Worm (Caenorhabditis elegans): ENCODE measurements around the gene pie-1.

pie-1 gene

ce11 chrIII:12456801-12457647 lies 30.3 kb downstream of the pie-1 start, which contains the start of the genes scav-3 and Y49E10.21:
scav-3 (minus strand) TSS chrIII:12456850.
Y49E10.21 (plus strand) TSS chrIII:12457597.
- no peak for TF ChIP-seq unc-62 (GFP tag; optimal IDR thresholded peaks at IDR 0.05)

- no peak for TF ChIP-seq unc-62 (GFP tag; optimal IDR thresholded peaks at IDR 0.05)
Measured at ce11 chrIII:12458970-12459369, 32.3 kb downstream of the pie-1 start.

DNA sequence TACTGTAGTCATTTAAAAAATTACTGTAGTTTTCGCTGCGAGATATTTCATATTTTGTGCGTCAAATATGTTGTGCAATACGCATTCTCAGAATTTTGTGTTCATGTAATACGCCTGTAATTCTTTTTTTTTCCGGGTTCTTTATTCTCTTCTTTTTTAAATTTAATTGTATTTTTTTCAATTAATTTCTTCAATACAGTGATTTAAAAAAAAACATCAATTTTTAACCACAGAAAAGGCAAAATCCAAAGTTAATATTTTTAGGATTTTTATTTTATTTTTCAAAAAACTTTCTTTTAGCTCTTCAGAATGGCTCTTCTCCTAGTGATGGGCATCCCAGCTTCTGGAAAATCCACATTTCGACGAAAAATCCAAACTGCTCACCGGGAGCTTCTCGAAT lies 39.6 kb downstream of the pie-1 start, which contains the start of gene pstk-1:
Gene pstk-1, plus strand, starts transcription at position 301 of the 400 bp plus-strand sequence.
- no peak for TF ChIP-seq unc-62 (GFP tag; optimal IDR thresholded peaks at IDR 0.05)

ce11 chrIII:12468869-12469268 lies 42.2 kb downstream of the pie-1 start, which contains the start of gene Y49E10.29:
Y49E10.29 (plus strand) TSS chrIII:12469169.
- TF ChIP-seq unc-62 (GFP tag; optimal IDR thresholded peaks at IDR 0.05), result no peak

DNA sequence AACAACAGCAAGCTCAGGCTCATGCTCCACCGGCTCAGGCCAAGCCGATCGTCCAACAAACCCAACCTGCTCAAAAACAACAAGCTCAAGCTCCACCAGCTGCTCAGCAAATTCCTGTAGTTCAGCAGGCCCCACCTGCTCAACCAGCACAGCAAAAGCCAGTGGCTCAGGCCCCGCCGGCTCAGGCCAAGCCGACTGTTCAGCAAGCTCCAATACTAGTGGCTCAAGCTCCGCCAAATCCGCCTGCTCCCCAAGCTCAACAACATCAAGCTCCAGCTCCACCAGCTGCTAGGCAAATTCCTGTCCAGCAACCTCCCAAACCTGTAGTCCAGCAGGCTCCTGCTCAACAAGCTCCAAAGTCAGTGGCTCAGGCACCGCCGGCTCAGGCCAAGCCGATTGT lies 43.1 kb downstream of the pie-1 start:
- TF ChIP-seq unc-62 (GFP tag; optimal IDR thresholded peaks at IDR 0.05), result no peak

DNA sequence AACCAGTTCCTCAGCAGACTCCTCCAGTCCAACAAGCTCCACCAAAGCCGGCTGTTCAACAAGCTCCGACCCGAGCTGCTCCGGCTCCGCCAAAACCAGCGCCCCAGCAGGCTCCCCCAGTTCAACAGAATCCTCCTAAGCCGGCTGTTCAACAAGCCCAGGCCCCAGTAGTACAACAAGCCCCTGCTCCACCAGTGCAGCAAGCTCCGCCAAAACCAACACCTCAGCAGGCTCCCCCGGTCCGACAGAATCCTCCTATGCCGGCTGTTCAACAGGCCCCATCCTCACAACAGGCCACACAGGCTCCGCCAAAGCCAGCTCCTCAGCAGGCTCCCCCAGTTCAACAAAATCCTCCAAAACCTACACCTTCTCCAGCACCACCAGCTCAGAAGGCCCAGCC lies 43.9 kb downstream of the pie-1 start:
- no peak for TF ChIP-seq unc-62 (GFP tag; optimal IDR thresholded peaks at IDR 0.05)

- TF ChIP-seq unc-62 (GFP tag; optimal IDR thresholded peaks at IDR 0.05), result no peak
Measured at ce11 chrIII:12472497-12472896, 45.8 kb downstream of the pie-1 start, which contains the start of gene cccp-1. cccp-1 (plus strand) TSS chrIII:12472873.

Data from whole organism, dauer.